Worm (Caenorhabditis elegans): ENCODE results near the gene grd-11.

Gene grd-11

DNA sequence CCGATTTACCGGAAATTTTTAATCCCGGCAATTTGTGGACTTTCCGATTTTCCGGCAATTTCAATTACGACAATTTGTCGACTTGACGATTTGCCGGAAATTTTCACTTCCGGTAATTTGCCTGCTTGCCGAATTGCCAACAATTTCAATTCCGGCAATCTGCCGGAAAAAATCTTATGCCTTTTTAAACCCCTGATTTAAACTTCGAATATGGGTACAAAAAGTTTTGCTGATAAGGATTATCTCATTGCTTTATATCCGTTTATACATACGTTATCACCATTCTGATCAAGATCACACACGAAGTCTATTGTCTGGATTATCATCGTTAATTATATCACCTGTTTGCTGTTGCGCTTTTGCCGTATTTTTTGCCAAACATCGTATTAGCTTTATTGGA is at the start of gene grd-11:
TSS of gene grd-11 (plus strand) at position 301 of the 400 bp plus-strand sequence.
- no peak for TF ChIP-seq lin-26 (GFP tag; IDR thresholded peaks at IDR 0.05)

DNA sequence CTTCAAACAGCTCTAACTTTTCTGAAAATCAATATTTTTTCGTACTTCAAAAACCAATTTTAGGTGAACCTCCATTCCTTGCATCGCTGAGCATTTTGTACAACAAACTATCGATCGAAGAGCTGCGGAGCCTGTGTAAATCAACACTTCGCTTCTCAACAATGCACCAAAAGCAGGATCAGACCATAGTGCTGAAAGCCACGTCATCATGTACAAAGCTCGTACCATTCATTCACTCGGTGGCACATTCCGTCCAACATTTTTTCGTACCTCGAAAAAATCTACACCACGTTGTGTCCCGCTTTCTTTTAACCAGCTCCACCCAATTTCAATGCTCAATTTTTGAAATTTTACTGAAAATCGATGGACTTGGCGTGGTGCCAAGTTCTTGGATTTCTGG is 46.0 kb upstream of the grd-11 start, which contains the start of gene ZC15.10:
TSS of gene ZC15.10 (plus strand) at position 162 of the 400 bp plus-strand sequence.
- TF ChIP-seq egrh-3 (GFP tag; IDR thresholded peaks at IDR 0.05): no peak
- no peak for TF ChIP-seq lsl-1 (GFP tag; optimal IDR thresholded peaks at IDR 0.05)
- TF ChIP-seq egl-18 (GFP tag; IDR thresholded peaks at IDR 0.05): no peak
- no peak for TF ChIP-seq F23B12.7 (tag; optimal IDR thresholded peaks at IDR 0.05; ENCODE audit: insufficient read depth)
- TF ChIP-seq cebp-1 (GFP tag; IDR thresholded peaks at IDR 0.05): no peak
- no peak for TF ChIP-seq cebp-1 (tag; optimal IDR thresholded peaks at IDR 0.05)
- TF ChIP-seq Y53G8AR.9 (GFP tag; conservative IDR thresholded peaks at IDR 0.05): no peak
- no peak for TF ChIP-seq lin-40 (tag; optimal IDR thresholded peaks at IDR 0.05)
- no peak for TF ChIP-seq hmg-1.2 (GFP tag; IDR thresholded peaks at IDR 0.05)
- TF ChIP-seq T07F8.4 (tag; optimal IDR thresholded peaks at IDR 0.05): no peak
- no peak for TF ChIP-seq C06A6.2 (GFP tag; conservative IDR thresholded peaks at IDR 0.05)
- no peak for TF ChIP-seq mxl-1 (tag; optimal IDR thresholded peaks at IDR 0.05)
- no peak for TF ChIP-seq rpc-1 (optimal IDR thresholded peaks at IDR 0.05)
- no peak for TF ChIP-seq rpc-1 (tag; optimal IDR thresholded peaks at IDR 0.05)
- TF ChIP-seq sptf-2 (GFP tag; optimal IDR thresholded peaks at IDR 0.05): no peak
- TF ChIP-seq sdz-38 (tag; optimal IDR thresholded peaks at IDR 0.05): no peak
- TF ChIP-seq nhr-90 (tag; optimal IDR thresholded peaks at IDR 0.05): no peak
- TF ChIP-seq aptf-2 (GFP tag; conservative IDR thresholded peaks at IDR 0.05): no peak
- TF ChIP-seq snpc-1.1 (tag; optimal IDR thresholded peaks at IDR 0.05; ENCODE audit: insufficient read depth): no peak
- TF ChIP-seq die-1 (tag; optimal IDR thresholded peaks at IDR 0.05): no peak
- no peak for TF ChIP-seq hrde-1 (tag; optimal IDR thresholded peaks at IDR 0.05; ENCODE audit: borderline replicate concordance)

DNA sequence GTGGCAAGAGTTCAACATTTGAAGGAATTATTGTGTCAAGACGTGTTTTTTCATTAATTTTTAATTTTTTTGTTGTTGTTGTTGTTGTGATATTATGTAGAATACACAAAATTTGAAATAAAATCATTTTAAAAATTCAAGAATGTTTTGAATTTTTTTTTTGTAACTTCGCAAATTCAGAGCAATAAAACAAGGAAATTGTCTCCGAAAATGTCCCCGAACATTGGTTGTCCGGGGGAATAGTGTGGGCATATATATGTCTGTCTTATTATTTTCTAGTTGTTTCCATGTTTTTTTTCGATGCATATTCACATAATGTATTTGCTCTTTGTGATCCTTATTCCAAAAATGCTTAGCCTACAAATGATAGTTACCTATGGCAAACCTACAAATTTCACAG is 45.1 kb upstream of the grd-11 start, which contains the start of gene clec-262:
TSS of gene clec-262 (plus strand) at position 301 of the 400 bp plus-strand sequence.
- TF ChIP-seq pbrm-1 (GFP tag; IDR thresholded peaks at IDR 0.05) (no peak), ztf-22 (GFP tag; optimal IDR thresholded peaks at IDR 0.05) (no peak), nhr-27 (tag; optimal IDR thresholded peaks at IDR 0.05) (no peak), somi-1 (GFP tag; optimal IDR thresholded peaks at IDR 0.05) (no peak), F39B2.1 (GFP tag; IDR thresholded peaks at IDR 0.05) (no peak), mes-4 (tag; optimal IDR thresholded peaks at IDR 0.05) (no peak), T26A5.8 (tag; optimal IDR thresholded peaks at IDR 0.05) (no peak), ceh-40 (GFP tag; IDR thresholded peaks at IDR 0.05) (no peak), let-526 (GFP tag; IDR thresholded peaks at IDR 0.05) (no peak), ekl-4 (GFP tag; IDR thresholded peaks at IDR 0.05) (no peak), B0336.3 (GFP tag; IDR thresholded peaks at IDR 0.05) (no peak), cebp-2 (GFP tag; IDR thresholded peaks at IDR 0.05) (no peak), hlh-12 (tag; optimal IDR thresholded peaks at IDR 0.05) (no peak), nfyb-1 (GFP tag; IDR thresholded peaks at IDR 0.05) (no peak), snpc-3.4 (tag; optimal IDR thresholded peaks at IDR 0.05) (no peak), lsl-1 (GFP tag; optimal IDR thresholded peaks at IDR 0.05) (no peak)

Measured in whole organism, young adult.